Worm (Caenorhabditis elegans) whole organism, L3 larva: ENCODE data around the gene C16D9.5.

Experiments
- R02D3.7 ChIP-seq: fragments of 150-350 bp; optimal IDR thresholded peaks from 2 replicates; lab custom pipeline; 2014; ENCODE audit warnings: missing biosample characterization, missing genetic modification characterization
- ZK546.5 ChIP-seq: sonication (generic microtip); optimal IDR thresholded peaks from 2 replicates; lab custom pipeline; 2017; ENCODE audit warnings: missing biosample characterization, missing genetic modification characterization
- ama-1 ChIP-seq: fragments of 150-350 bp; optimal IDR thresholded peaks from 2 replicates; lab custom pipeline; 2018
- ceh-16 ChIP-seq: sonication (generic microtip); optimal IDR thresholded peaks from 2 replicates; lab custom pipeline; 2017; ENCODE audit warnings: missing biosample characterization, missing genetic modification characterization
- ceh-82 ChIP-seq: fragments of 150-350 bp; optimal IDR thresholded peaks from 2 replicates; lab custom pipeline; 2014; ENCODE audit warnings: missing biosample characterization, missing genetic modification characterization
- ceh-9 ChIP-seq: sonication (generic microtip); optimal IDR thresholded peaks from 2 replicates; lab custom pipeline; 2018; ENCODE audit warnings: missing biosample characterization, missing genetic modification characterization
- egl-27 ChIP-seq: sonication (generic microtip); optimal IDR thresholded peaks from 4 replicates; lab custom pipeline; 2017; ENCODE audit warnings: missing biosample characterization, missing genetic modification reagents, missing genetic modification characterization
- egl-5 ChIP-seq: fragments of 150-350 bp; optimal IDR thresholded peaks from 2 replicates; lab custom pipeline; 2017; ENCODE audit warnings: missing biosample characterization, missing genetic modification reagents, missing genetic modification characterization, inconsistent platforms
- elt-1 ChIP-seq: fragments of 150-350 bp; optimal IDR thresholded peaks from 2 replicates; lab custom pipeline; 2014; ENCODE audit warnings: missing biosample characterization, missing genetic modification characterization
- elt-2 ChIP-seq: sonication (generic microtip); optimal IDR thresholded peaks from 2 replicates; lab custom pipeline; 2016; ENCODE audit warnings: missing genetic modification reagents, mild to moderate bottlenecking, missing genetic modification characterization, missing compliant biosample characterization
- fkh-10 ChIP-seq: sonication (generic microtip); optimal IDR thresholded peaks from 2 replicates; lab custom pipeline; 2017; ENCODE audit warnings: missing biosample characterization, missing genetic modification reagents, missing genetic modification characterization
- fkh-2 ChIP-seq: fragments of 150-350 bp; optimal IDR thresholded peaks from 2 replicates; lab custom pipeline; 2014; ENCODE audit warnings: missing biosample characterization, missing genetic modification reagents, missing genetic modification characterization
- fos-1 ChIP-seq: fragments of 150-350 bp; optimal IDR thresholded peaks from 2 replicates; lab custom pipeline; 2014; ENCODE audit warnings: missing biosample characterization, missing genetic modification characterization
- hmg-11 ChIP-seq: sonication (generic microtip); optimal IDR thresholded peaks from 2 replicates; lab custom pipeline; 2016; ENCODE audit warnings: missing genetic modification characterization, missing compliant biosample characterization
- jun-1 ChIP-seq: fragments of 150-350 bp; optimal IDR thresholded peaks from 2 replicates; lab custom pipeline; 2014; ENCODE audit warnings: missing biosample characterization, missing genetic modification reagents, missing genetic modification characterization
- lin-39 ChIP-seq: fragments of 150-350 bp; optimal IDR thresholded peaks from 2 replicates; lab custom pipeline; 2018; ENCODE audit warnings: missing biosample characterization, missing genetic modification reagents, missing genetic modification characterization
- lsy-12 ChIP-seq: sonication (generic microtip); optimal IDR thresholded peaks from 2 replicates; lab custom pipeline; 2016; ENCODE audit warnings: mild to moderate bottlenecking, missing genetic modification characterization, missing compliant biosample characterization
- mdl-1 ChIP-seq: fragments of 150-350 bp; optimal IDR thresholded peaks from 2 replicates; lab custom pipeline; 2014; ENCODE audit warnings: missing biosample characterization, missing genetic modification characterization
- mml-1 ChIP-seq: fragments of 150-350 bp; sonication (generic microtip); optimal IDR thresholded peaks from 3 replicates; lab custom pipeline; 2014; ENCODE audit warnings: missing biosample characterization, missing genetic modification characterization
- nfya-1 ChIP-seq: sonication (generic microtip); optimal IDR thresholded peaks from 2 replicates; lab custom pipeline; 2017; ENCODE audit warnings: missing genetic modification characterization, mild to moderate bottlenecking, missing compliant biosample characterization, antibody characterized with exemption, moderate library complexity; ENCODE audit not compliant: insufficient read depth
- nhr-11 ChIP-seq: fragments of 150-350 bp; optimal IDR thresholded peaks from 2 replicates; lab custom pipeline; 2014; ENCODE audit warnings: missing biosample characterization, missing genetic modification characterization
- nhr-23 ChIP-seq: fragments of 150-350 bp; optimal IDR thresholded peaks from 2 replicates; lab custom pipeline; 2014; ENCODE audit warnings: missing biosample characterization, missing genetic modification reagents, missing genetic modification characterization
- nhr-237 ChIP-seq: fragments of 150-350 bp; optimal IDR thresholded peaks from 2 replicates; lab custom pipeline; 2014; ENCODE audit warnings: missing biosample characterization, missing genetic modification characterization
- nhr-25 ChIP-seq: sonication (generic microtip); optimal IDR thresholded peaks from 2 replicates; lab custom pipeline; 2017; ENCODE audit warnings: missing biosample characterization, missing genetic modification characterization
- nhr-28 ChIP-seq: fragments of 150-350 bp; optimal IDR thresholded peaks from 2 replicates; lab custom pipeline; 2014; ENCODE audit warnings: missing biosample characterization, missing genetic modification characterization
- nhr-43 ChIP-seq: sonication (generic microtip); optimal IDR thresholded peaks from 2 replicates; lab custom pipeline; 2016; ENCODE audit warnings: mild to moderate bottlenecking, missing genetic modification characterization, missing compliant biosample characterization; ENCODE audit not compliant: poor library complexity, severe bottlenecking
- nhr-67 ChIP-seq: fragments of 150-350 bp; optimal IDR thresholded peaks from 2 replicates; lab custom pipeline; 2014; ENCODE audit warnings: missing biosample characterization, missing genetic modification characterization
- nhr-77 ChIP-seq: fragments of 150-350 bp; optimal IDR thresholded peaks from 2 replicates; lab custom pipeline; 2014; ENCODE audit warnings: missing biosample characterization, missing genetic modification characterization
- pha-4 ChIP-seq: fragments of 150-350 bp; optimal IDR thresholded peaks from 2 replicates; lab custom pipeline; 2014; ENCODE audit warnings: missing biosample characterization, missing genetic modification reagents, missing genetic modification characterization
- pqm-1 ChIP-seq: fragments of 150-350 bp; optimal IDR thresholded peaks from 2 replicates; lab custom pipeline; 2017; ENCODE audit warnings: missing biosample characterization, missing genetic modification characterization, inconsistent platforms
- sea-2 ChIP-seq: fragments of 150-350 bp; sonication (generic microtip); optimal IDR thresholded peaks from 4 replicates; lab custom pipeline; 2014; ENCODE audit warnings: missing biosample characterization, missing genetic modification reagents, missing genetic modification characterization
- unc-62 ChIP-seq: fragments of 150-350 bp; sonication (generic microtip); optimal IDR thresholded peaks from 4 replicates; lab custom pipeline; 2014; ENCODE audit warnings: missing biosample characterization, missing genetic modification reagents, missing genetic modification characterization
- zag-1 ChIP-seq: fragments of 150-350 bp; optimal IDR thresholded peaks from 2 replicates; lab custom pipeline; 2014; ENCODE audit warnings: missing biosample characterization, missing genetic modification characterization
- ztf-11 ChIP-seq: fragments of 150-350 bp; optimal IDR thresholded peaks from 2 replicates; lab custom pipeline; 2014; ENCODE audit warnings: missing biosample characterization, missing genetic modification characterization

C16D9.5 gene

DNA sequence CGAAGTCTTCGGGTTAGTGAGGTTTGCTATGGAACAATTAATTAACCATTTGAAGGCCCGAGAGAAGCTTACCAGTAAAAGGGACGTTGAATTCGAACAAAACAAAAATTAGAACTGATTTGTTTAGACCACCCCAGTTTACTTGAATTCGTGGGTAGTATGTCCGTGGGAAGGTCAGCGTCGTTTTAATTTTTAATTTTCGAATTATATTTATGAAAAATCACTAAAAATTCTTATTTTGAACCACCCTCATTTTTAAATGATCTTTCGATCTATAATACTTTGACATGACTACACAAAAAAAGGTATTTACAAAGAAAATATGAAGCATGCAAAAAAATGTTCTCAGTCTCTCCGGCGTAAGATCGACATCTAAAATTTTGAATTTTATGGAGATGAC is at the start of gene C16D9.5:
Gene C16D9.5, minus strand, starts transcription at position 101 of the 400 bp plus-strand sequence.
- no peak for TF ChIP-seq ceh-82 (tag; lab: Kevin White, UChicago)
- TF ChIP-seq ceh-16 (tag; lab: Kevin White, UChicago) = no peak
- TF ChIP-seq nfya-1 (tag; lab: Kevin White, UChicago) = no peak
- TF ChIP-seq hmg-11 (tag; lab: Kevin White, UChicago) = no peak
- TF ChIP-seq ceh-9 (tag; lab: Kevin White, UChicago) = no peak
- TF ChIP-seq nhr-28 (tag; lab: Kevin White, UChicago) = no peak
- no peak for TF ChIP-seq nhr-67 (tag; lab: Kevin White, UChicago)
- TF ChIP-seq ZK546.5 (tag; lab: Kevin White, UChicago) = no peak
- TF ChIP-seq zag-1 (tag; lab: Kevin White, UChicago) = no peak
- TF ChIP-seq unc-62 (GFP tag; lab: Kevin White, UChicago) = no peak
- TF ChIP-seq ztf-11 = no peak
- TF ChIP-seq lsy-12 (tag; lab: Kevin White, UChicago) = no peak
- TF ChIP-seq nhr-11 (tag; lab: Kevin White, UChicago) = no peak
- TF ChIP-seq egl-5 (tag; lab: Kevin White, UChicago) = no peak
- TF ChIP-seq elt-1 (tag; lab: Kevin White, UChicago) = no peak
- no peak for TF ChIP-seq fkh-2 (tag; lab: Kevin White, UChicago)
- TF ChIP-seq nhr-23 (tag; lab: Kevin White, UChicago) = no peak

DNA sequence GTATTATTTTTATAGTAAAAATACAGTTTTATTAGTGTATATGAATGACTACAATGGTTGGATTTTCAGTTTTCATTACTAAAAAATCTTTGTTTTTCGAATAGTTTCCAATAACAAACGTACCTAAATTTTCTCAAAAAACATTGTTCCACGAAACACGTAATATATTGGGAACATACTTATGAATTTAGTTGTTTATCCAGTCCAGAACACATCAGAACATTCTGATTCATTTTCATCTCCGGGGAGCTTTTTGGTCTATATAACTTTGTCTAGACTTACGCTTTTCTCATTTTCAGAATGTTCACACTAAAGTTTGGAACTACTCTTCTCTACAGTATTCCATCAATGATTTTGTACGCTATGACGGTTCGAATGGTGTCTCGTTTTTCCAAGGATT is 46.4 kb upstream of the C16D9.5 start, which contains the start of gene srg-33:
Gene srg-33, plus strand, starts transcription at position 301 of the 400 bp plus-strand sequence.
- TF ChIP-seq nhr-67 (tag; lab: Kevin White, UChicago) (no peak), ceh-9 (tag; lab: Kevin White, UChicago) (no peak), hmg-11 (tag; lab: Kevin White, UChicago) (no peak), pha-4 (no peak), nhr-11 (tag; lab: Kevin White, UChicago) (no peak), sea-2 (no peak), ama-1 (lab: Kevin White, UChicago) (no peak), nfya-1 (tag; lab: Kevin White, UChicago) (no peak), nhr-77 (tag; lab: Kevin White, UChicago) (no peak)

DNA sequence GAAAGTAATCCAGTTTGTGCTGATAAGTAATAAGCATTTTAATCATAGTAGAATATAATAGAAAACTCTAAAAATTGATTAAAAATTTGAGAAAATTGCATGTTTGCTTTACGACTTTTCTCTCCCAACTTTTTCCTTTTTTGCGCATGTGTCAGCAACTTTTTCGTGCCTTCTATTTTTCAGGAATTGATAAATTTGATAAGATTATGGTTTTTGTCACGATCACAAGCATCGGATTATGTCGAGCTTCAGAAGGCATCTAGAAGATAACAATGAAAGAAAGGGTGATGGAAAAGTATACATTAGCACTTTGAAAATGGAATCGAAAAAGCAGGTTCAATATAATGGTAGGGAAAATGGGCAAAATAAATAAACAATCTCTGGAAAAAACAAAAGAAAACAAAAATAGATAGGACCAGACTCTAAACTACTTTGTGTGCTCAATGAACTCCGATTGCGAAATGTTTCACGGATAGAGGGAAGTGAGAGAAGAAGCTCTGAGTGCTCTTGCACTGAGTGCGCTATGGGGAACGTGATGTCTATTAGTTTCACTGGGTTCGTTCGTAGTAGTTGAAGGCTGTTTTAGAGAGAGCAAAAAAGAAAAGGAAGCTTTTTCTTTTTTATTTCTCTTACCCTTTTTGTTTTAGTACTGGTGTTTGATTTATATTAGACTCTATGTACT is 42.9 kb upstream of the C16D9.5 start:
- TF ChIP-seq ama-1 (lab: Kevin White, UChicago) (no peak), unc-62 (GFP tag; lab: Kevin White, UChicago) (no peak), nfya-1 (tag; lab: Kevin White, UChicago) (peak; percentile 51), nhr-237 (no peak), lsy-12 (tag; lab: Kevin White, UChicago) (no peak), mml-1 (tag; lab: Kevin White, UChicago) (no peak), nhr-67 (tag; lab: Kevin White, UChicago) (no peak), fkh-10 (GFP tag; lab: Kevin White, UChicago) (no peak), elt-2 (tag; lab: Kevin White, UChicago) (peak; percentile 67), lin-39 (tag; lab: Kevin White, UChicago) (peak; percentile 63), mdl-1 (no peak), ZK546.5 (tag; lab: Kevin White, UChicago) (no peak), jun-1 (tag; lab: Kevin White, UChicago) (no peak), nhr-28 (tag; lab: Kevin White, UChicago) (no peak), R02D3.7 (tag; lab: Kevin White, UChicago) (no peak), sea-2 (no peak), nhr-43 (tag; lab: Kevin White, UChicago) (no peak), hmg-11 (tag; lab: Kevin White, UChicago) (no peak), zag-1 (tag; lab: Kevin White, UChicago) (no peak), fos-1 (tag; lab: Kevin White, UChicago) (no peak), pha-4 (no peak), ztf-11 (no peak), nhr-77 (tag; lab: Kevin White, UChicago) (no peak), nhr-25 (tag; lab: Kevin White, UChicago) (no peak), egl-27 (tag; lab: Kevin White, UChicago) (no peak), pqm-1 (tag; lab: Kevin White, UChicago) (peak; percentile 17)

DNA sequence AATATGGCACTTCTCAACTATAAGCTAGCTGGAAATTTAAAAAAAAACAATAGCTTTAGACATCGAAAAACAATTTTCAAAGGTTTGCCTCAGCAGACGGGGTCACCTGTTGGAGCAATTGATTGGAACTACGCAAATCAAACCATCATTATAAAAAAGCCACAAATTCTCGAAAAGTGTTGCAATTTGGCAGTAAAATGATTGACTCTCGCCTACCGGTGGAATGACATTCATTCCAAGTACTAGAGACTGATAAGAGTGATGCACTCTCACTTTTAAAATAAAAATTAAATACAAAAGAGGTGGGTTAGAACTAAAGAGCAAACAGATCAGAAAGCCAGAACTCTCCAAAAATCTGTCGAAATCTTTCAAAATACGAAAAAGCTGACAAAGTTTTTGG is 40.1 kb upstream of the C16D9.5 start:
- no peak for TF ChIP-seq nfya-1 (tag; lab: Kevin White, UChicago)
- peak; percentile 51 for TF ChIP-seq pqm-1 (tag; lab: Kevin White, UChicago)
- TF ChIP-seq elt-2 (tag; lab: Kevin White, UChicago) = peak; percentile 4
- TF ChIP-seq jun-1 (tag; lab: Kevin White, UChicago) = no peak
